Worm (Caenorhabditis elegans) whole organism, young adult: ENCODE data around the gene C47D12.5.

Experiments used
- B0336.3 ChIP-seq: fragments of 200-800 bp; sonication (Bioruptor generic); IDR thresholded peaks from 2 replicates; pipeline ENCODE4 v1.3.6; 2022; ENCODE audit warnings: missing genetic modification characterization, missing compliant biosample characterization
- F57A8.1 ChIP-seq: fragments of 200-800 bp; sonication (Bioruptor generic); optimal IDR thresholded peaks from 2 replicates; lab custom pipeline; 2018; ENCODE audit warnings: mild to moderate bottlenecking, missing genetic modification characterization, moderate library complexity, missing compliant biosample characterization
- K12H6.12 ChIP-seq: fragments of 200-800 bp; sonication (Bioruptor generic); optimal IDR thresholded peaks from 2 replicates; lab custom pipeline; 2018; ENCODE audit warnings: mild to moderate bottlenecking, missing genetic modification characterization, missing compliant biosample characterization
- T26A5.8 ChIP-seq: sonication (generic microtip); optimal IDR thresholded peaks from 2 replicates; lab custom pipeline; 2016; ENCODE audit warnings: missing genetic modification characterization, missing compliant biosample characterization
- Y53G8AR.9 ChIP-seq: fragments of 200-800 bp; sonication (Bioruptor generic); conservative IDR thresholded peaks from 2 replicates; pipeline ENCODE4 v1.3.6; 2022; ENCODE audit warnings: missing genetic modification reagents, missing genetic modification characterization, missing compliant biosample characterization
- Y56A3A.18 ChIP-seq: fragments of 200-800 bp; sonication (Bioruptor generic); IDR thresholded peaks from 2 replicates; pipeline ENCODE4 v1.3.6; 2022; ENCODE audit warnings: missing genetic modification reagents, missing genetic modification characterization, missing compliant biosample characterization
- Y95B8A.8 ChIP-seq: fragments of 200-800 bp; sonication (Bioruptor generic); IDR thresholded peaks from 2 replicates; pipeline ENCODE4 v1.3.6; 2022; ENCODE audit warnings: missing genetic modification reagents, missing genetic modification characterization, missing compliant biosample characterization
- atf-7 ChIP-seq: sonication (generic microtip); optimal IDR thresholded peaks from 2 replicates; lab custom pipeline; 2017; ENCODE audit warnings: mild to moderate bottlenecking, missing genetic modification characterization, missing compliant biosample characterization
- ceh-27 ChIP-seq: fragments of 200-800 bp; sonication (Bioruptor generic); optimal IDR thresholded peaks from 2 replicates; lab custom pipeline; 2018; ENCODE audit warnings: mild to moderate bottlenecking, missing genetic modification characterization, moderate library complexity, missing compliant biosample characterization
- ceh-91 ChIP-seq: fragments of 200-800 bp; sonication (Bioruptor generic); IDR thresholded peaks from 2 replicates; pipeline ENCODE4 v1.3.6; 2022; ENCODE audit warnings: missing genetic modification reagents, missing genetic modification characterization, missing compliant biosample characterization
- chd-7 ChIP-seq: sonication (generic microtip); optimal IDR thresholded peaks from 2 replicates; lab custom pipeline; 2016; ENCODE audit warnings: mild to moderate bottlenecking, missing genetic modification characterization, moderate library complexity, missing compliant biosample characterization
- dox-1 ChIP-seq: fragments of 200-800 bp; sonication (Bioruptor generic); IDR thresholded peaks from 2 replicates; pipeline ENCODE4 v1.3.6; 2022; ENCODE audit warnings: missing genetic modification reagents, missing genetic modification characterization, missing compliant biosample characterization
- dpl-1 ChIP-seq: fragments of 150-350 bp; optimal IDR thresholded peaks from 2 replicates; lab custom pipeline; 2014; ENCODE audit warnings: missing biosample characterization, missing genetic modification reagents, missing genetic modification characterization
- ekl-4 ChIP-seq: fragments of 200-800 bp; sonication (Bioruptor generic); IDR thresholded peaks from 2 replicates; pipeline ENCODE4 v1.3.6; 2022; ENCODE audit warnings: missing genetic modification reagents, missing genetic modification characterization, missing compliant biosample characterization
- fkh-3 ChIP-seq: sonication (generic microtip); optimal IDR thresholded peaks from 2 replicates; lab custom pipeline; 2016; ENCODE audit warnings: mild to moderate bottlenecking, missing genetic modification characterization, missing compliant biosample characterization
- gei-17 ChIP-seq: fragments of 200-800 bp; sonication (Bioruptor generic); optimal IDR thresholded peaks from 2 replicates; lab custom pipeline; 2018; ENCODE audit warnings: mild to moderate bottlenecking, missing genetic modification characterization, missing compliant biosample characterization
- hmg-1.2 ChIP-seq: fragments of 200-800 bp; sonication (Bioruptor generic); IDR thresholded peaks from 2 replicates; pipeline ENCODE4 v1.3.6; 2022; ENCODE audit warnings: missing genetic modification reagents, missing genetic modification characterization, missing compliant biosample characterization
- hrde-1 ChIP-seq: sonication (generic microtip); optimal IDR thresholded peaks from 2 replicates; lab custom pipeline; 2016; ENCODE audit warnings: missing genetic modification characterization, mild to moderate bottlenecking, missing compliant biosample characterization, moderate library complexity, missing genotype, missing genetic modification reagents, borderline replicate concordance
- let-607 ChIP-seq, 2 experiments: fragments of 200-800 bp in 1 of 2; sonication (Bioruptor generic) in 1 of 2; sonication (generic microtip) in 1 of 2; optimal IDR thresholded peaks; 2 replicates each; lab custom pipeline; 2016 to 2018; ENCODE audit warnings: mild to moderate bottlenecking in 2 of 2, missing compliant biosample characterization in 2 of 2, missing genetic modification characterization in 2 of 2, moderate library complexity in 2 of 2, missing genotype in 1 of 2
- lin-35 ChIP-seq, 3 experiments: fragments of 150-350 bp in 2 of 3; sonication (generic microtip) in 1 of 3; optimal IDR thresholded peaks; 2 replicates each; lab custom pipeline; 2014 to 2018; ENCODE audit warnings: missing biosample characterization in 3 of 3, missing genetic modification characterization in 3 of 3, missing genetic modification reagents in 3 of 3
- lin-40 ChIP-seq: sonication (generic microtip); optimal IDR thresholded peaks from 2 replicates; lab custom pipeline; 2016; ENCODE audit warnings: missing genetic modification characterization, mild to moderate bottlenecking, missing compliant biosample characterization, missing genotype, missing genetic modification reagents
- madf-10 ChIP-seq: sonication (generic microtip); optimal IDR thresholded peaks from 2 replicates; lab custom pipeline; 2016; ENCODE audit warnings: mild to moderate bottlenecking, missing genetic modification characterization, missing compliant biosample characterization
- madf-3 ChIP-seq: fragments of 200-800 bp; sonication (Bioruptor generic); IDR thresholded peaks from 2 replicates; pipeline ENCODE4 v1.3.6; 2022; ENCODE audit warnings: missing genetic modification reagents, missing genetic modification characterization, missing compliant biosample characterization
- madf-6 ChIP-seq: fragments of 200-800 bp; sonication (Bioruptor generic); IDR thresholded peaks from 2 replicates; pipeline ENCODE4 v1.3.6; 2022; ENCODE audit warnings: missing genetic modification reagents, missing genetic modification characterization, missing compliant biosample characterization
- mcd-1 ChIP-seq: fragments of 200-800 bp; sonication (Bioruptor generic); IDR thresholded peaks from 2 replicates; pipeline ENCODE4 v1.3.6; 2022; ENCODE audit warnings: missing genetic modification reagents, missing genetic modification characterization, missing compliant biosample characterization
- nhr-179 ChIP-seq: sonication (generic microtip); optimal IDR thresholded peaks from 2 replicates; lab custom pipeline; 2016; ENCODE audit warnings: mild to moderate bottlenecking, missing genetic modification characterization, missing compliant biosample characterization
- nhr-80 ChIP-seq: sonication (generic microtip); optimal IDR thresholded peaks from 2 replicates; lab custom pipeline; 2016; ENCODE audit warnings: missing genetic modification characterization, missing compliant biosample characterization
- rpc-1 ChIP-seq, 2 experiments: fragments of 150-350 bp in 1 of 2; sonication (generic microtip) in 1 of 2; optimal IDR thresholded peaks; 2 replicates each; lab custom pipeline; 2014 to 2018; ENCODE audit warnings: missing biosample characterization in 1 of 2, missing genetic modification characterization in 1 of 2, missing genetic modification reagents in 1 of 2, missing genotype in 1 of 2
- snpc-1.1 ChIP-seq: sonication (generic microtip); optimal IDR thresholded peaks from 2 replicates; lab custom pipeline; 2017; ENCODE audit warnings: missing genetic modification characterization, mild to moderate bottlenecking, missing compliant biosample characterization, antibody characterized with exemption, moderate library complexity, missing genotype, missing genetic modification reagents; ENCODE audit not compliant: insufficient read depth
- snpc-4 ChIP-seq, 5 experiments: fragments of 150-350 bp in 1 of 5; sonication (generic microtip) in 4 of 5; optimal IDR thresholded peaks; 2 replicates each; lab custom pipeline; 2014 to 2018; ENCODE audit warnings: missing genetic modification characterization in 5 of 5, missing biosample characterization in 3 of 5, antibody characterized with exemption in 2 of 5, mild to moderate bottlenecking in 2 of 5, missing compliant biosample characterization in 2 of 5, missing genotype in 2 of 5, moderate library complexity in 2 of 5, missing genetic modification reagents in 1 of 5
- tlf-1 ChIP-seq: fragments of 200-800 bp; sonication (Bioruptor generic); optimal IDR thresholded peaks from 2 replicates; lab custom pipeline; 2018; ENCODE audit warnings: mild to moderate bottlenecking, missing genetic modification characterization, missing compliant biosample characterization
- zfh-2 ChIP-seq: fragments of 200-800 bp; sonication (Bioruptor generic); conservative IDR thresholded peaks from 2 replicates; pipeline ENCODE4 v1.3.6; 2022; ENCODE audit warnings: missing genetic modification reagents, missing genetic modification characterization, missing compliant biosample characterization
- ztf-18 ChIP-seq: sonication (generic microtip); optimal IDR thresholded peaks from 2 replicates; lab custom pipeline; 2016; ENCODE audit warnings: missing genotype, mild to moderate bottlenecking, missing genetic modification characterization, missing compliant biosample characterization
- ztf-22 ChIP-seq: fragments of 200-800 bp; sonication (Bioruptor generic); optimal IDR thresholded peaks from 2 replicates; lab custom pipeline; 2018; ENCODE audit warnings: mild to moderate bottlenecking, missing genetic modification characterization, moderate library complexity, missing compliant biosample characterization
- ztf-3 ChIP-seq: fragments of 200-800 bp; sonication (Bioruptor generic); optimal IDR thresholded peaks from 2 replicates; lab custom pipeline; 2018; ENCODE audit warnings: mild to moderate bottlenecking, missing genetic modification characterization, missing compliant biosample characterization

Gene C47D12.5

ce11 chrII:11731174-11731724 lies 46.2 kb upstream of the C47D12.5 start (continued):
- TF ChIP-seq fkh-3 (tag; lab: Kevin White, UChicago) (peak; percentile 39), let-607 (tag; optimal IDR thresholded peaks at IDR 0.05; lab: Kevin White, UChicago) (peak in 1 of 2 experiments; percentile 9), ceh-91 (GFP tag; lab: Robert Waterston, UW) (peak; percentile 23; the same call in 1 of the 2 replicates), lin-35 (GFP tag; optimal IDR thresholded peaks at IDR 0.05; lab: Kevin White, UChicago) (peak in 1 of 3 experiments; percentile 40), Y53G8AR.9 (GFP tag; lab: Robert Waterston, UW) (peak; percentile 92; the same call in 1 of the 2 replicates), snpc-4 (GFP tag; optimal IDR thresholded peaks at IDR 0.05; lab: Kevin White, UChicago) (no peak), snpc-4 (tag; optimal IDR thresholded peaks at IDR 0.05; lab: Kevin White, UChicago) (peak in 1 of 4 experiments; percentile 13), nhr-80 (tag; lab: Kevin White, UChicago) (peak; percentile 62), madf-6 (GFP tag; lab: Robert Waterston, UW) (peak; percentile 20), hrde-1 (tag; lab: Kevin White, UChicago) (no peak), dpl-1 (no peak), lin-40 (peak; percentile 63), ceh-27 (GFP tag; lab: Kevin White, UChicago) (no peak), ztf-18 (tag; lab: Kevin White, UChicago) (peak; percentile 27), nhr-179 (tag; lab: Kevin White, UChicago) (no peak), madf-3 (0 out of 2 replicates have a peak, but pooled peaks have one; percentile 15), zfh-2 (GFP tag; lab: Robert Waterston, UW) (0 out of 2 replicates have a peak, but pooled peaks have one; percentile 23), rpc-1 (optimal IDR thresholded peaks at IDR 0.05; lab: Kevin White, UChicago) (no peak), rpc-1 (tag; optimal IDR thresholded peaks at IDR 0.05; lab: Kevin White, UChicago) (no peak), hmg-1.2 (GFP tag; lab: Robert Waterston, UW) (peak; percentile 15; the same call in 1 of the 2 replicates), gei-17 (peak; percentile 67), chd-7 (peak; percentile 53), ztf-22 (GFP tag; lab: Kevin White, UChicago) (no peak), T26A5.8 (tag; lab: Kevin White, UChicago) (peak; percentile 26), mcd-1 (GFP tag; lab: Robert Waterston, UW) (peak; percentile 66), atf-7 (tag; lab: Kevin White, UChicago) (peak; percentile 20), ztf-3 (GFP tag; lab: Kevin White, UChicago) (no peak), ekl-4 (GFP tag; lab: Robert Waterston, UW) (peak; percentile 50; the same call in 1 of the 2 replicates), snpc-1.1 (tag; lab: Kevin White, UChicago) (no peak), F57A8.1 (no peak), madf-10 (tag; lab: Kevin White, UChicago) (peak; percentile 58), tlf-1 (peak; percentile 47), K12H6.12 (tag; lab: Kevin White, UChicago) (peak; percentile 6), dox-1 (0 out of 2 replicates have a peak, but pooled peaks have one; percentile 33), Y56A3A.18 (peak; percentile 61; the same call in 1 of the 2 replicates), B0336.3 (GFP tag; lab: Robert Waterston, UW) (peak; percentile 89), Y95B8A.8 (GFP tag; lab: Robert Waterston, UW) (peak; percentile 49; the same call in 1 of the 2 replicates)
- TF ChIP-seq, all 124 proteins: peak for 35
